Worm (Caenorhabditis elegans): ENCODE measurements around the gene F17C8.9.

DNA sequence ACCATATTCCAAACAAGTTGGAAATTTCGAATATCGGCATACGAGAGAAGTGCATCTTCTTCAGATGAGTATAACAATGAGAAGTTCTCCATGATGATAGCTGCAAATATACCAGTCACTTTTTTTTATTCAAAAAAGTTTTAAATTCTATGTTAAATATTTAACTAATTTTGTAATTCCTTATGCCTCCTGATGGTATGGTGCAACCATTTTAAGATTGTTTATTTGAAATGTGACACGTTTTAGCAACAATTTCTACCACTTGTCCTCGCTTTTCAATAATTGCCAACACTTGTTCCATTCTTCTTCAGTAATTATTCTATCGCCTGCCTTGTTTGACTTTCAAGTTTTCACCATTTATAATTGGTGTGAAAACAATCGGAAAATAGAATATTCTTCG lies 11.8 kb downstream of the F17C8.9 start, which contains the start of gene F17C8.6:
- TF ChIP-seq pha-4 (tag; optimal IDR thresholded peaks at IDR 0.05) (no peak), nhr-90 (tag; optimal IDR thresholded peaks at IDR 0.05) (no peak)

Measured in whole organism, young adult.